Fruit fly (Drosophila melanogaster) whole organism, larva: Measurements from ENCODE around the gene CG18858.
"Not testable (repeated sequence)": the region's sequence is repeated elsewhere in the genome, so short reads cannot be mapped to it uniquely, and the experiment has no call there.

Experiments
- noc ChIP-seq: fragments of 200-800 bp; sonication (Bioruptor generic); optimal IDR thresholded peaks from 3 replicates; lab custom pipeline; 2019; ENCODE audit warnings: missing biosample characterization, mild to moderate bottlenecking, missing genetic modification characterization, moderate library complexity

CG18858 gene

DNA sequence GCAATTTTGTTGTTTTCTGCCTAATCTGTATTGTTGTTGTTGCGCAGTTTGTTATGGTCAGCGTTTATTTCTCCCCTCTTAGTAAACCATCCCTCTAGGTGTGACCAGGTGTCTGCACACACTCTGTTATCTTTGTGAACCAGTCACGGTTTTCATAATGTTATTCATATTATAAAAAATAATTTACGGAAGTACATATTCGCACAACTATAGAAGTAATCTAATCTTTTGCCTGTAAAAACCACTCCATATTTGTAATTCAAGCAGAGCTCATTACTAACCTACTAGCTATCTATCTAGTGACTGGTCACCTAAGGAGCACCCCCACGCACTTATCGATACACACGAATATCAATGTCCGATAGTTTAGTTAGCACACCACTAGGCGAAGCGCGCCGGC is at the start of gene CG18858, which contains the start of gene Cdc23:
Gene CG18858, minus strand, starts transcription at position 101 of the 400 bp plus-strand sequence.
Gene Cdc23, plus strand, starts transcription at position 368 of the 400 bp plus-strand sequence.
- TF ChIP-seq noc = not testable (repeated sequence)

DNA sequence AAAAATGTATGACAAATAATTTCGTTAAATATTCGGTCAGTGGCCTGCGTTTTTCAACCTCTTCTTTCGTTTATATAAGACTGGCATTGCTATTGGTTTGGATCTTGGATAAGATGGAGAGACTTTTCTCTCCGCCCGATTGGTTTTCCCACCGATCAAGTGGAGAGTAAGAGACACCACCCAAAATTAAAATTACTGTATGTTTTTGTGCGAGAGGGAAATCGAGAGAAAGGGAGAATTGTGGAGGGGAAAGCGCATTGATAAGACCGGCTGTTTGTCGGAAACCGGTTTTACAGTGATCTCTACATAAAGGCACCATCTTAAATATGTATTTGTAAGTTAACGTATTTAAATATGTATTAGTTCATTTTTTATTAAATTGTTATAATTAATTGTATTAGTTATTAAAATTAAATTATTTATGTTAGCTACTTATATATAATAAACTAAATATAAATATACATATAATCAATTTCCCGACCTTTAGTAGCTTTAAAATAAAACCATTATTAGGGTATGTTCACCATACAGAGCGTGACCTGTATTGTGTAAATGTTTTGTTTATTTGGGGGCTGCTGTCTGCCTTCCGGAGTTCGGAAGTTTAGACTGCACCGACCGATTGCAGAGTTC is 35.7 kb upstream of the CG18858 start, which contains the start of gene CG34007:
Gene CG34007, plus strand, starts transcription at position 608 of the 630 bp plus-strand sequence.
- no peak for TF ChIP-seq noc

DNA sequence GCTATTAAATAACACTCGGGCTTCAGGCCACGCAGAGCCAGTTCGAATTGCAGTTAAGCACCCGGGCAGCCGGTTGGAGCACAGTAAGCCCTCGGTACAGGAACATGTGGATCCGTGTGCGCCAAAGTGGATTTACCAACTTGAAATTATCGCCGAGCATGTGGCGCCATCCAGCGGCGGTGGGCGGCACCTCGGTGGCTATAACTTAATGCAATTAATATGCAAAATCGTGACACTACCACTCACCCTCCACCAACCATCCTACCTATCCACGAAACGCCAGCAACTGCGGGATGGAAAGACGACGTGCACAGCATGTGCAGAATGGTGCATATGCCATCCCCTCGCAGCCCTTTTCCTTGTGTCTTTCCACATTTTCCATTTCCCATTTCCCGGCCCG is 29.3 kb upstream of the CG18858 start:
- no peak for TF ChIP-seq noc

DNA sequence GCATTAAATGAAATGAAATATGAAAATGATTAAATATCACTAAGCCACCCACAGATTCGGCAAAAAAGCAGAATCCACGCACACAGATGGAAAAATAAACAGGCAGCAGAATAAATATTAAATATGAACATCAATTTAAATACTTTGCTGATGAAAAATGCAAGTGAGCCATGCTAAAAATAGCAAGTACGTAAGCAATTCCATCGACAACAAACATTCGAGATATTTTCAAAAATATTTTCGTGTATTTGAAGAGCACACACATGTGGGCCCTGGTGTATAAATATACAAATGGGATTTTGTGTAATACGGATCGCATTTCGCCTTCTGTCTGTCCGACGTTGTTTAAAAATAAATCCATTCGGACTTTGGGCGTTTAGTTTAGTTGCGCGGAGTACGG is 28.8 kb upstream of the CG18858 start:
- no peak for TF ChIP-seq noc

DNA sequence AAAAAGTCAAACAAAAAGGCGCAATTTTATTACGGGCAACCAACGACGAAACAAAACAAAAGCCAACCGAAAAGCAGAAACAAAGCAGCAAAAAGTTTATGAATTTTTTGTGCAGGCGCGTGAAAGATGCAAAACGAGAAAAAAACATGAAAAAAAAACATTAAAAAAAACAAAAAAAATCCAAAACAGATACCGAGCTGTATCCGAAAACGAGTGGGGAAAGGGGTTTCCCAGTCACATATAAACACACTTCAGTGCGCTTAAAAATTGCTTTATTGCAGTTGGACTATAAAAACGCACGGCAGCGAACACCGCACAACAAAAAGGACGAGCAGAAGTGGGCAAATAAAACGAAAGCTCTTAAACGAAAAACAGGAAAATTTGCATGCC is 27.9 kb upstream of the CG18858 start:
- TF ChIP-seq noc = no peak

DNA sequence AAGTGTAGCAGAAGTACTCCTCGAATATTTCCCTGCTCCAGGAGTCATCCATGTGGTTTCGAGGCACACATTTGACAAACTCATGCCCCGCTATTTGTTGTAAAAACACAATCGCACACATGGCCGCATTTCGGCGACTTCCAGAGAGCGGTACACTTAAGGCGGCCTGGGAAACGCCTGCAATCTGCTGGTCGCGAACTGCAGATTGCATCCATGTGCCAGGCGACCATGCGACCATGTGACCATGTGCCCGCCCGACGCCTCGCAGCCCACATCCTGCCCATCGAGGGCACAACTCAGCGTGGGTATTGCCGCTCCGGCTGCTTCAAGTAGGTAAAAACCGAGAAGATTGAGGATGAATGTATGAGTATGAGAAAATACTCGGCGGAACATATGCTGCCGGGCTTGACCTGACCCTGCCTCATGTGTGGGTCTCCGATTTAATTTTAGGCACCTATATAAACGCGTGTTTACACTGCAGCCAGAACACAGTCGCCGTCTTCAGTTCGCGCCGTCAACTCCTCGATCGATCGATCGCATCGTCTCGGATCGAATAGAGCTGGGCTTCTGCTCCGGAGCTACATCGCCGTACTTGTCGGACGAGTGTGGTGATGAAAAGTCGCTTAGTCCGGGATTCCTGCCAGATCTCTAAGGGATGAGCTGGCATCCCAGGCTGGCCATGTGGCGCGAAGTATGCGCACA is 27.3 kb upstream of the CG18858 start:
- TF ChIP-seq noc = no peak

DNA sequence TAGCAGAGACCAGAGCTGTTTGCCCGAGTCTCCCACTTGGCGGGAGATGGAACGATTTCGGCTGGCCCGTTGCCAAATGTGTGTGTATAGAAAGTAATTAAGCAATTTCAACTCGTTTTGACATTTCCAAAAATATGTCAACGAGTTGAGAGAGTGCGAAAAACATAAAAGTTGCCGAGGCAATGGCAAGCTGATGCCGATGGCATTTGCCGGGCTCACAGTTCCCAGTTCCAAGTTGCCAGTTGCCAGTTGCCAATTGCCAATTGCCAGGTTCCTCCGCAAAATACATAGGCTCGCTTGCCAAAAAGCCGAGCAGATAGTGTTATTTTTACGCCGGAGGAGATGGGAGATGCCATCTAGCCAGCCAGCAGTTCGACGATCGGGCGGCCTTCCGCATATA is 24.7 kb upstream of the CG18858 start:
- no peak for TF ChIP-seq noc

DNA sequence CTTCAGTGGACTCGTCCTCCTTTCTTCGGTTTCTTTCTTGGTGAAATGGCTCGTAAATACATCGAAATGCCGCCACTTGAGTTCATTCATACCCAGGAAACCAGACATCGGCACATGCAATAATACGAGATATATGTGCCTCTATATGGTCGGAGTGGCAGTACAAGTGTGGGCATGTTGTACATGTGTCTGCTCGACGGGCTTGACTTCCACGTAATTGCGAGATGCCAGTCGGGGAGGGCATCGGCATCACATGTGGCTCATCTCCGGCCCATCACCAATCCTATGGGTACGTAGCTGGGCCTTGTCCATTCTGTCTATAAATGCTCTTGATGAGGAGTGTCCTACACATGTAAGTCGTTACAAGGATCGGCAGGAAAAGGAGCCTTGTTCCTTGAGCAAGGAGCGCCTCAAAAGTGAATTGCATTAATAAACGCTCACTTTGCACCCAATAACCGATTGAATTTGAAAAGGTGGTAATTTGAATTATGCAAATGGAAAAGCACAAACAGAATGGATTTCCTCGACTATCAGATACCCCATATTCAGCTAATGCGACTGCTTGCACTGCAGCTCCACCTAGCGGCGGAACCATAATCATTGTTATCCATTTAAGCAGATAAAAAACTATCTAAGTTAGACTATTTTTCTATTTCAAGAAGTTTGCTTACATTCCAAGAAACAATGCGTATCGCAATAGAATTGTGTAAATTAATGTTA is 22.4 kb upstream of the CG18858 start:
- no peak for TF ChIP-seq noc

DNA sequence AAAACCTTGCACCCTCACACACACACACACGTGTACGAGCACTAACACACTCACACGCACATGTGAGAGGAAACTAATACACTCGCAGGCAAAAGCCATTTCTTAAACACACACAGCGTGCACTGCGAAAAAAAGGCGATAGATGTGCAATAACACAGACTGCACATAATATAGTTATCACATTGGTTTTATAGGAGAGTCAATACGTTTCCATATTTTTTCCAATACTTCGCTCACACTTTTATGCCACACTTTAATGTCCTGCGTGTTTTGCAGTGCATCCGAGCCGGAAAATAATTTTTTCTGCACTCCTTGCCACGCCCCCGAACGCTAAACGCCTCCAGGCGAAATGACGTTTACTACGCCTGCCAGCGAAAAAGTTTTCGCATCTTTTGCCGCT is 20.8 kb upstream of the CG18858 start:
- no peak for TF ChIP-seq noc

DNA sequence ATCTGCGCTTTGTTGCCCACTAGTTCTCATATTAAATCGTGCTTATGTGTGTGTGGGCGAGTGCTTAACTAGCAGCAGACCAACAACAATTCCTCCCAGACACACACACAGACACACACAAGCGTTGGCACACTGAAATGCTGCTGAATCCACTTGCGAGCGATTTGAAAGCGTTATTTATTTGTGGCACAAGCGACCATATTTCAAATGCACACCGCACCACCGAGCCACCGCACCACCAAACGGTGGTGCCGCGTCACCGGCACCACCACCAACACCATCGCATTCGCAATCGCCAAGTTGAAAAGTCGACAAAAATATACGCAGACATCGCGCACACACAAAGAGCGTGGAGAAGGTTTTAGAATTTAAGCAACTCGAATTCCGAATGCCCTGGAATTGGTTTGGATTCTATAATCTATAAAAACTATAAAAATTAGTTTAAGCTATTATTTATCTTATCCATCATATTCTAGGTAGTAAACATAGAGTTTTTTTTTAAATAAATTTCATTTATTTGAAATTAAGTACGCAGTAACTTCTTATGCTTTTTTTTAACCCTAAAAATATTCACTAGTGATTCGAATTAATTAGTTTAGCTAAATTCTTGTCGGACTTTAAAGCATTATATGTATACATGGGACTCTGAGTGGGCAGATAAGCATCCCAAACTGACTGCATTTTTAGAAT is 19.8 kb upstream of the CG18858 start:
- TF ChIP-seq noc = no peak

DNA sequence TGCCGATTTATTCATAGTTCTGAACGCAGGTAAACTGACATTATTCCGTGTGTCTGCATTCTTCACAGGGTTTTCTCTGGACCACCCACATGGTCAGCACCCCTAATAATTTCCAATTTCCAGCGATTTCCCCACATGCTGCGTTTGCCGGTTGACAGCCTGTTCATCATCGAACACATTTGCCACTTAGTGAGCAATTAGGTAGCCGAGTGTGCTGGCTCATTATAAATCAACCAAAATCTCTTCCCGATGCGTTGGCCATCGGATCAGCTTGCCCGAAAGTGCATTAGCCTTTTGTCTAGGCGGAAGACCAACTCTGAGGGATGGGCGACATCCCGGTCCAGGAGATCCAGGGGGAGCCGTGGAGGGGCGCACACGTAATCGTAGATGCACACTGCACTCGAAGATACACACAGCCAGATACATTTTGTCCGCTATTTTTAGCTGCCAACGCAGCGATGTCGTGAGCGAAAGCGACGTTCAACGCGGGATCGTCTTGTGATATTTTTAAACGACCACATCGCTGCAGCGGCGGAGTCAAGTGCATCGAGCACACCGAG is 17.9 kb upstream of the CG18858 start:
- no peak for TF ChIP-seq noc

DNA sequence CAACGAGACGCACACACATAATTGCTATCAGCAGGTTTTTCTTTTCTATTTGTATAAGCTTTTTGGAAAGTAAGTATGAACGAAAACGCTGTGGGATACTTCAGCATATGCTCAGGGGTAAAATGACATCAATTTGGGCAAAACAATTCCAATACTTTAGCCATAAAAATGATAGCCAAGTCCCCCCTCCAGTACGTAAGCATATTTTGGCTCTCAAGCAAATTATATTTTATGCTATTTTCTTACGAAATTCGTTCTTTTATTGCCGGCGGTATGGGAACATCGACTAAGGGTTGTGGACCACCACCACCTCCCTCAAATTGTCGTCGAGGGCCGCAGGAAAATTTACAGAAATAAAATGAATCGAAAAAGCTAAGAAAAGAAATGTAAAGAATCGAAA is 14.4 kb upstream of the CG18858 start, which contains the start of gene CG43233:
Gene CG43233, minus strand, starts transcription at position 101 of the 400 bp plus-strand sequence.
- TF ChIP-seq noc = no peak

DNA sequence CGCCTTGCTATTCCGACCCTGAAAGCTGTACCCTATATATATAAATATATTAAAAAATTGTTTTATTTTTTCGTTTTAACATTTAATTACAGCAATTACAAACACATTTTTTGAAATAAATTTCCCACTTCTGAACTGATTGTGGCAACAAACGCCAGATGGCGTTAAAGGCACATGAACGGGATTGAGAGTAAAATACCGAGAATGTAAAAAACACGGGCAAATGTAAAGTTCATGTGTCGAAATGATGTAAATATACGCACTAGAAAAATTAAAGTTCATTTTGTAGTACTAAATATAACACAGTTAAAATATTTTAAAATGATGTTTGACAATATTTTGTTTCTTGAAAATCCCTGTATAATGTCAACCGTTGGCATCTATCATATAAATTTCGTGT is 5.5 kb upstream of the CG18858 start:
- no peak for TF ChIP-seq noc

DNA sequence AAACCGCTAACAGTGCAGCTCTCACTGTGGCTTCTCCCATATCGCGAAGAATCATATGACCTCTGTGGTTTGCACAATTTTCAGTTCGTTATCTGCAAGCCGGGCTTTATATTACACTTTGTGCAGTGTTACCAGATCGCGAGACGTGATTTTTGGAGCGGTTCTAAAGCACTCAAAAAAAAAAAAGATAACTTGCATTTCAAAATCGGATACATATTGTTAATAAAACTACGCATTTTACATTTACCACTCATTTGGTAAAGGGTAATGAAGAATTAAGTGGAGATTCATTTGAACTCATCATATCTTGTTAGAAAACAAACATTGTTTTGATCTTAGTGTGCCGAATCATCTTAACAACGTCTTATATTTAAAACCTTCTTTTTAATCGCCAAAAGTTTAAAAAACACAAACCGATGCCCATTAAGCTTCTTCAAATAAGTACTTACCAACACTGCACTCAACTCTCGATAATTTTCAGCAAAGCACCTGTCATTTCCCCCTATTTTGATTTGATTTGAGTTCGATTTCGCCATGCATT is 4.5 kb upstream of the CG18858 start, which contains the start of gene CG2493:
Gene CG2493, minus strand, starts transcription at position 129 of the 541 bp plus-strand sequence.
- no peak for TF ChIP-seq noc

DNA sequence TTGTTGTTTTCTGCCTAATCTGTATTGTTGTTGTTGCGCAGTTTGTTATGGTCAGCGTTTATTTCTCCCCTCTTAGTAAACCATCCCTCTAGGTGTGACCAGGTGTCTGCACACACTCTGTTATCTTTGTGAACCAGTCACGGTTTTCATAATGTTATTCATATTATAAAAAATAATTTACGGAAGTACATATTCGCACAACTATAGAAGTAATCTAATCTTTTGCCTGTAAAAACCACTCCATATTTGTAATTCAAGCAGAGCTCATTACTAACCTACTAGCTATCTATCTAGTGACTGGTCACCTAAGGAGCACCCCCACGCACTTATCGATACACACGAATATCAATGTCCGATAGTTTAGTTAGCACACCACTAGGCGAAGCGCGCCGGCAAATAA is 9.0 kb downstream of the CG18858 start, which contains the start of the genes CG31683 and CG31687:
Gene CG31683, minus strand, starts transcription at position 101 of the 400 bp plus-strand sequence.
Gene CG31687, plus strand, starts transcription at position 362 of the 400 bp plus-strand sequence.
- not testable (repeated sequence) for TF ChIP-seq noc

DNA sequence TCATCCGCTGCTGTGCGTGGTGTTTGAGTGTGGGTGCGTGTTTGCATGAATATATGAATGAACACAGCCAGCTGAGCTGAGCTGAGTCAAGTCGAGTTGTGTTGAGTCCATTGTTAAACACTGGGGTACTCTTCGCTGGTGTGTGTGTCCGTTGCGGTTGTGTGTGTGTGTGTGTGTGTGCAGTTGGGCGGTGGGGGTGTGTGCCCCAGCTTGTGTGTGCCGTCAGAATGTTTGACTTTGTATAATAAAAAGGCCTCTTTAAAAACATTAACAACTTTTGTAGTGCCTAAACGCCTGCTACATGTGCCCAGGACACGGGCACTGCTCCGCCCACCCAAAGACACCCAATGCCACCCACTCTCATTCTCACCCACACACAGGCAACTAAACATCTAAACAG is 20.4 kb downstream of the CG18858 start:
- TF ChIP-seq noc = no peak
